Fruit fly (Drosophila melanogaster) S2 (cell line): ENCODE data around the gene CG31087.

Experiments
- CG8478 ChIP-seq: fragments of >200 bp; optimal IDR thresholded peaks from 2 replicates; lab custom pipeline; 2018
- CTCF ChIP-seq, 2 experiments: fragments of >200 bp; optimal IDR thresholded peaks; 2 replicates each; lab custom pipeline; 2018

DNA sequence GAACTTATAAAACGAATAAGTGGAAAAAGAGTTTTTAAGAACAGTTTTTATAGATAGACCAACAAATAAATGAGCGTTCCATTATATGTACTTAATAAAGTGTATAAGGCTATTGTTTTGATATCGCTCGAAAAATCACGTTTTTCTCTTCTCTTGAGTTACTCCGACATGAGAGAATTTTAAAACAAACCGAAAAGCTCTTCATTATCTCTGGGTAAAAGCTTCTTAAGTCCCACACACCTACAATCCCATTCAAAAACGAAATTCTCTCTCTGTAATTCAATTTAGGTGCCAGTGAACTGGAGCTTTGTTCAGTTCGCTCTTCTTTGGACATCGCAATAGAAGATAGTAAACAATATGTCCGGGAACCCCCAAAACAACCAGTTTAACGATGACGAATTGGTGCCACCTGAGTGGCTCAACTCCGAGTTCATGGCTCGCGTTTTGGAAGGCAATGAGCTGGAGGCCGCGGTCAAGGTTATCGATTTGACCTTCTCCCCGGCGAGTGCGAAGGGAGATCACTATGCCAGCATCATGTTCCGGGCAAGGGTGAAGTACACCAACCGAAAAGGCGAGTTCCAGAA, 9.7 kb downstream of the CG31087 start, which contains the start of gene CG31436:
- TF ChIP-seq CTCF (optimal IDR thresholded peaks at IDR 0.05; lab: Kevin White, UChicago) = no peak
- no peak for TF ChIP-seq CG8478
